Worm (Caenorhabditis elegans) whole organism, young adult: Measurements from ENCODE around the gene irld-33.

Experiments used
- B0019.2 ChIP-seq: fragments of 200-800 bp; sonication (Bioruptor generic); conservative IDR thresholded peaks from 2 replicates; pipeline ENCODE4 v1.3.6; 2022; ENCODE audit warnings: missing genetic modification reagents, missing genetic modification characterization, missing compliant biosample characterization
- F22D6.2 ChIP-seq: sonication (generic microtip); optimal IDR thresholded peaks from 2 replicates; lab custom pipeline; 2016; ENCODE audit warnings: mild to moderate bottlenecking, missing genetic modification characterization, missing compliant biosample characterization
- F33H1.4 ChIP-seq: fragments of 200-800 bp; sonication (Bioruptor generic); IDR thresholded peaks from 2 replicates; pipeline ENCODE4 v1.3.6; 2022; ENCODE audit warnings: missing genetic modification reagents, missing genetic modification characterization, missing compliant biosample characterization
- F49E8.2 ChIP-seq: sonication (generic microtip); optimal IDR thresholded peaks from 3 replicates; lab custom pipeline; 2017; ENCODE audit warnings: missing genetic modification characterization, mild to moderate bottlenecking, missing compliant biosample characterization, antibody characterized with exemption, moderate library complexity; ENCODE audit not compliant: insufficient read depth
- F57C9.4 ChIP-seq: sonication (generic microtip); optimal IDR thresholded peaks from 2 replicates; lab custom pipeline; 2017; ENCODE audit warnings: mild to moderate bottlenecking, missing genetic modification characterization, missing compliant biosample characterization
- T07F8.4 ChIP-seq: sonication (generic microtip); optimal IDR thresholded peaks from 2 replicates; lab custom pipeline; 2016; ENCODE audit warnings: mild to moderate bottlenecking, missing genetic modification characterization, moderate library complexity, missing compliant biosample characterization
- Y53G8AR.9 ChIP-seq: fragments of 200-800 bp; sonication (Bioruptor generic); conservative IDR thresholded peaks from 2 replicates; pipeline ENCODE4 v1.3.6; 2022; ENCODE audit warnings: missing genetic modification reagents, missing genetic modification characterization, missing compliant biosample characterization
- Y56A3A.18 ChIP-seq: fragments of 200-800 bp; sonication (Bioruptor generic); IDR thresholded peaks from 2 replicates; pipeline ENCODE4 v1.3.6; 2022; ENCODE audit warnings: missing genetic modification reagents, missing genetic modification characterization, missing compliant biosample characterization
- Y67H2A.10 ChIP-seq: fragments of 200-800 bp; sonication (Bioruptor generic); conservative IDR thresholded peaks from 2 replicates; pipeline ENCODE4 v1.3.6; 2022; ENCODE audit warnings: missing genetic modification reagents, missing genetic modification characterization, missing compliant biosample characterization
- aptf-2 ChIP-seq: fragments of 200-800 bp; sonication (Bioruptor generic); conservative IDR thresholded peaks from 2 replicates; pipeline ENCODE4 v1.3.6; 2022; ENCODE audit warnings: missing genetic modification reagents, missing genetic modification characterization, missing compliant biosample characterization
- atf-7 ChIP-seq: sonication (generic microtip); optimal IDR thresholded peaks from 2 replicates; lab custom pipeline; 2017; ENCODE audit warnings: mild to moderate bottlenecking, missing genetic modification characterization, missing compliant biosample characterization
- attf-3 ChIP-seq: fragments of 200-800 bp; sonication (Bioruptor generic); conservative IDR thresholded peaks from 2 replicates; pipeline ENCODE4 v1.3.6; 2022; ENCODE audit warnings: missing genetic modification reagents, missing genetic modification characterization, missing compliant biosample characterization
- attf-6 ChIP-seq: fragments of 200-800 bp; sonication (Bioruptor generic); IDR thresholded peaks from 2 replicates; pipeline ENCODE4 v1.3.6; 2022; ENCODE audit warnings: missing genetic modification reagents, missing genetic modification characterization, missing compliant biosample characterization
- ceh-40 ChIP-seq: fragments of 200-800 bp; sonication (Bioruptor generic); IDR thresholded peaks from 2 replicates; pipeline ENCODE4 v1.3.6; 2022; ENCODE audit warnings: missing genetic modification characterization, missing compliant biosample characterization
- ceh-58 ChIP-seq: fragments of 200-800 bp; sonication (Bioruptor generic); IDR thresholded peaks from 2 replicates; pipeline ENCODE4 v1.3.6; 2022; ENCODE audit warnings: missing genetic modification characterization, missing compliant biosample characterization
- dpl-1 ChIP-seq: fragments of 150-350 bp; optimal IDR thresholded peaks from 2 replicates; lab custom pipeline; 2014; ENCODE audit warnings: missing biosample characterization, missing genetic modification reagents, missing genetic modification characterization
- efl-1 ChIP-seq: fragments of 150-350 bp; optimal IDR thresholded peaks from 2 replicates; lab custom pipeline; 2014; ENCODE audit warnings: missing biosample characterization, missing genetic modification reagents, missing genetic modification characterization
- hmg-1.2 ChIP-seq: fragments of 200-800 bp; sonication (Bioruptor generic); IDR thresholded peaks from 2 replicates; pipeline ENCODE4 v1.3.6; 2022; ENCODE audit warnings: missing genetic modification reagents, missing genetic modification characterization, missing compliant biosample characterization
- hrde-1 ChIP-seq: sonication (generic microtip); optimal IDR thresholded peaks from 2 replicates; lab custom pipeline; 2016; ENCODE audit warnings: missing genetic modification characterization, mild to moderate bottlenecking, missing compliant biosample characterization, moderate library complexity, missing genotype, missing genetic modification reagents, borderline replicate concordance
- hsf-1 ChIP-seq: fragments of 200-800 bp; sonication (Bioruptor generic); IDR thresholded peaks from 2 replicates; pipeline ENCODE4 v1.3.6; 2022; ENCODE audit warnings: missing genetic modification reagents, missing genetic modification characterization, missing compliant biosample characterization
- lsy-27 ChIP-seq: sonication (generic microtip); optimal IDR thresholded peaks from 2 replicates; lab custom pipeline; 2017; ENCODE audit warnings: missing genetic modification characterization, mild to moderate bottlenecking, missing compliant biosample characterization, antibody characterized with exemption, missing genotype, borderline replicate concordance; ENCODE audit not compliant: insufficient read depth
- madf-3 ChIP-seq: fragments of 200-800 bp; sonication (Bioruptor generic); IDR thresholded peaks from 2 replicates; pipeline ENCODE4 v1.3.6; 2022; ENCODE audit warnings: missing genetic modification reagents, missing genetic modification characterization, missing compliant biosample characterization
- madf-8 ChIP-seq: fragments of 200-800 bp; sonication (Bioruptor generic); conservative IDR thresholded peaks from 2 replicates; pipeline ENCODE4 v1.3.6; 2022; ENCODE audit warnings: missing genetic modification reagents, missing genetic modification characterization, missing compliant biosample characterization
- mes-4 ChIP-seq: sonication (generic microtip); optimal IDR thresholded peaks from 2 replicates; lab custom pipeline; 2016; ENCODE audit warnings: missing genotype, missing genetic modification characterization, missing compliant biosample characterization
- mxl-1 ChIP-seq: sonication (generic microtip); optimal IDR thresholded peaks from 2 replicates; lab custom pipeline; 2016; ENCODE audit warnings: missing genetic modification characterization, missing compliant biosample characterization
- nhr-120 ChIP-seq: fragments of 200-800 bp; sonication (Bioruptor generic); IDR thresholded peaks from 2 replicates; pipeline ENCODE4 v1.3.6; 2022; ENCODE audit warnings: missing genetic modification characterization, missing compliant biosample characterization
- nhr-27 ChIP-seq: fragments of 200-800 bp; sonication (Bioruptor generic); optimal IDR thresholded peaks from 2 replicates; lab custom pipeline; 2018; ENCODE audit warnings: mild to moderate bottlenecking, missing genetic modification characterization, moderate library complexity, missing compliant biosample characterization
- nhr-80 ChIP-seq: sonication (generic microtip); optimal IDR thresholded peaks from 2 replicates; lab custom pipeline; 2016; ENCODE audit warnings: missing genetic modification characterization, missing compliant biosample characterization
- nhr-90 ChIP-seq: sonication (generic microtip); optimal IDR thresholded peaks from 2 replicates; lab custom pipeline; 2016; ENCODE audit warnings: missing genotype, mild to moderate bottlenecking, missing genetic modification characterization, missing compliant biosample characterization
- pbrm-1 ChIP-seq: fragments of 200-800 bp; sonication (Bioruptor generic); IDR thresholded peaks from 2 replicates; pipeline ENCODE4 v1.3.6; 2022; ENCODE audit warnings: missing genetic modification reagents, missing genetic modification characterization, missing compliant biosample characterization
- pha-4 ChIP-seq: fragments of 150-350 bp; sonication (generic microtip); optimal IDR thresholded peaks from 2 replicates; lab custom pipeline; 2014; ENCODE audit warnings: missing biosample characterization, missing genetic modification reagents, missing genetic modification characterization
- rpc-1 ChIP-seq, 2 experiments: fragments of 150-350 bp in 1 of 2; sonication (generic microtip) in 1 of 2; optimal IDR thresholded peaks; 2 replicates each; lab custom pipeline; 2014 to 2018; ENCODE audit warnings: missing biosample characterization in 1 of 2, missing genetic modification characterization in 1 of 2, missing genetic modification reagents in 1 of 2, missing genotype in 1 of 2
- snpc-1.3 ChIP-seq: sonication (generic microtip); optimal IDR thresholded peaks from 2 replicates; lab custom pipeline; 2017; ENCODE audit warnings: missing genetic modification characterization, mild to moderate bottlenecking, missing compliant biosample characterization, antibody characterized with exemption, moderate library complexity, missing genotype, missing genetic modification reagents; ENCODE audit not compliant: insufficient read depth
- snpc-3.4 ChIP-seq: sonication (generic microtip); optimal IDR thresholded peaks from 2 replicates; lab custom pipeline; 2017; ENCODE audit warnings: missing genetic modification characterization, mild to moderate bottlenecking, missing compliant biosample characterization, antibody characterized with exemption, moderate library complexity, missing genotype, missing genetic modification reagents
- tbp1 ChIP-seq: fragments of 200-800 bp; sonication (Bioruptor generic); optimal IDR thresholded peaks from 2 replicates; lab custom pipeline; 2018; ENCODE audit warnings: mild to moderate bottlenecking, missing genetic modification characterization, missing compliant biosample characterization
- unc-62 ChIP-seq: fragments of 150-350 bp; optimal IDR thresholded peaks from 2 replicates; lab custom pipeline; 2014; ENCODE audit warnings: missing biosample characterization, missing genetic modification reagents, missing genetic modification characterization
- zim-3 ChIP-seq: sonication (generic microtip); optimal IDR thresholded peaks from 2 replicates; lab custom pipeline; 2017; ENCODE audit warnings: mild to moderate bottlenecking, missing genetic modification characterization, moderate library complexity, missing compliant biosample characterization
- ztf-26 ChIP-seq: sonication (generic microtip); optimal IDR thresholded peaks from 2 replicates; lab custom pipeline; 2017; ENCODE audit warnings: missing genetic modification characterization, missing compliant biosample characterization

The irld-33 gene

DNA sequence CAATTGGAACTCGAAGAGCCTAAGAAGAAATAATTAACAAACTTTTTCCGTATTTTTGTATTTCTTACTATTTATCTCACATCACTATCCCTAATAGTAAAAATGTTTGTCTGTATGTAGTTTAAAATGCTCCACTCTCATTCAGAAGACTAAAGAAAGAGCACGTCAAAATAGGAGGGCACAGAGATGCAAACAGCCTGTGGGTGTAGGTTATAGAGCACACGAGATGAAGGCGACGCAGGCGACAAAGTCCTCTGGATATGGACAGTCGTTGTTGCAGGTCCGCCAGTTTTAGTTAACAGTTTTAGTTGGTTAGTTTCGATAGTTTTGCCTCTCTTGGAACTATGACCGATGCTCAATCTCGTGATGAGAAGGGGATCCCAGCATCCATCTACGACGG is 6.9 kb upstream of the irld-33 start, which contains the start of gene ceh-82 (continued):
- TF ChIP-seq Y53G8AR.9 (GFP tag; lab: Robert Waterston, UW) (no peak), nhr-90 (tag; lab: Kevin White, UChicago) (no peak), hrde-1 (tag; lab: Kevin White, UChicago) (no peak)

DNA sequence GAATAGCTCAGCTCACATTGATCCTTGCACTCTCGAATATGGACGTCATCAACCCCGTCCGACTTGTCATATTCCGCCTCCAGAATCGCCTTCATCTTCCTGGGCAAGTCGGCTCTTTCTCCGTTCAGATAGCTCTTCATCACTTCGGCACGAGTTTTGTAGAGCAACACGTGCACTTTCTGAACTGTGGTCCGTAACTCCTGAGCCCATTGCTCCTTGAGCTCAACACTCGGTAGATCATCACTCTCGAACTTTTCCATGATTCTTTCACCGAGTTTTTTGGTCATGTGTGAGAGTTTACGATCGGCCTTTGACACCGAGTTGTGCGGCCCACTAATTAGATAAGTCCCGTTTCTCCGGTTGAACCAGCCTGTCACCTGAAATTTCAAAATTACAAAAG is 3.7 kb upstream of the irld-33 start:
- TF ChIP-seq tbp1 (GFP tag; lab: Kevin White, UChicago), result no peak
- TF ChIP-seq F33H1.4 (GFP tag; lab: Robert Waterston, UW), result no peak
- TF ChIP-seq T07F8.4 (tag; lab: Kevin White, UChicago), result no peak
- TF ChIP-seq madf-3, result no peak
- TF ChIP-seq ceh-58 (GFP tag; lab: Robert Waterston, UW), result no peak
- no peak for TF ChIP-seq attf-3 (GFP tag; lab: Robert Waterston, UW)
- no peak for TF ChIP-seq pha-4 (tag; lab: Kevin White, UChicago)
- TF ChIP-seq madf-8, result no peak
- no peak for TF ChIP-seq nhr-80
- no peak for TF ChIP-seq rpc-1 (optimal IDR thresholded peaks at IDR 0.05; lab: Kevin White, UChicago)
- TF ChIP-seq rpc-1 (tag; optimal IDR thresholded peaks at IDR 0.05; lab: Kevin White, UChicago), result no peak
- no peak for TF ChIP-seq Y56A3A.18 (GFP tag; lab: Robert Waterston, UW)
- no peak for TF ChIP-seq nhr-120 (GFP tag; lab: Robert Waterston, UW)
- no peak for TF ChIP-seq dpl-1 (GFP tag; lab: Kevin White, UChicago)
- no peak for TF ChIP-seq atf-7 (tag; lab: Kevin White, UChicago)
- TF ChIP-seq F22D6.2 (tag; lab: Kevin White, UChicago), result no peak
- TF ChIP-seq pbrm-1 (GFP tag; lab: Robert Waterston, UW), result no peak
- TF ChIP-seq B0019.2 (GFP tag; lab: Robert Waterston, UW), result no peak
- TF ChIP-seq unc-62 (GFP tag; lab: Kevin White, UChicago), result no peak
- TF ChIP-seq hrde-1 (tag; lab: Kevin White, UChicago), result no peak

DNA sequence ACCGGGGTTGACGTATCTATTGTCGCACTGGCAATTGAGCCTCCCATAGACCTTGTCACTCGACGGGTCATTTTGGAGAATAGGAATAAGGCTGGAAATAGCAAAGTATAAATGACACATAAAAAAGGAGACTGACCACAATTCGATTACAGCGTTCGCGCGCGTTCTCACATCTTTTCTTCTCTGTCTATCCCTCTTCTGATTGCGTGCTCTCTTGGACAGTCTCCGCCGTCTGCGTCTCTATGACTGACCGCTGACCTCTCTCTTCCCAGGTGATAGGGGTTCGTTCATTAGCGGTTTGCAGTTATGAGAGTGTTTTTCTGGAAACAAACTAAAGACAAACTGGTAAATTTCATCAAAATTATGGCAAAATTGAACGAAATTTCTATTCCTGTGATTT is 2.5 kb upstream of the irld-33 start, which contains the start of gene ceh-83:
Gene ceh-83 (minus strand): TSS at position 181 of the 400 bp plus-strand sequence.
- peak; percentile 92 for TF ChIP-seq hmg-1.2 (GFP tag; lab: Robert Waterston, UW)
- no peak for TF ChIP-seq zim-3
- 0 out of 2 replicates have a peak, but pooled peaks have one; percentile 52 for TF ChIP-seq aptf-2 (GFP tag; lab: Robert Waterston, UW)
- 0 out of 2 replicates have a peak, but pooled peaks have one; percentile 25 for TF ChIP-seq pbrm-1 (GFP tag; lab: Robert Waterston, UW)
- no peak for TF ChIP-seq Y67H2A.10

DNA sequence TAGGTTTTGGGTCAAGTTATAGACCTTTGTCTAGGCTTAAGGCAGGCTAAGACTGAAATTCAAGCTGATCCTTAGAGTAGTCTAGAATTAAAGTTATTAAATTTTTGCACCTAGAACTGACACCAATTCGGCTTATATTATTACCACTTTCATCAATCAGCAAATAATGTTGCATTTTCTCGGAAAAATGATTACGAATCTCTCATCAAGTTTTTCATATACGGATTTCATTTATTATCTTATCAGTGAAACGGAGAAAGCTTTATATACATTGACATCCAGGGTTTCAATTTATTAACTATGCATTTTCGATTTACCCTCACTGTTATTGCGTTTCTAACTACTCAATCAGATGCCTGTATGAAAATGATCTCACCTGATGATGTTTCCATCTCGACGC is 2.4 kb downstream of the irld-33 start, which contains the start of gene K07G6.1:
Gene K07G6.1 (plus strand): TSS at position 301 of the 400 bp plus-strand sequence.
- TF ChIP-seq snpc-1.3, result no peak
- TF ChIP-seq nhr-27 (tag; lab: Kevin White, UChicago), result no peak
- TF ChIP-seq lsy-27, result no peak
- no peak for TF ChIP-seq attf-6 (GFP tag; lab: Robert Waterston, UW)
- no peak for TF ChIP-seq snpc-3.4 (tag; lab: Kevin White, UChicago)
- no peak for TF ChIP-seq ceh-40 (GFP tag; lab: Robert Waterston, UW)
- TF ChIP-seq mes-4 (tag; lab: Kevin White, UChicago), result no peak
- TF ChIP-seq ztf-26, result no peak
- TF ChIP-seq dpl-1 (GFP tag; lab: Kevin White, UChicago), result no peak
- no peak for TF ChIP-seq F49E8.2 (tag; lab: Kevin White, UChicago)
- TF ChIP-seq efl-1, result no peak
- TF ChIP-seq hsf-1 (GFP tag; lab: Robert Waterston, UW), result no peak
- no peak for TF ChIP-seq mxl-1
- TF ChIP-seq F57C9.4 (tag; lab: Kevin White, UChicago), result no peak
